Fruit fly (Drosophila melanogaster) whole organism, embryonic: ENCODE results near the gene CG31174.

Source experiments
- ATbp ChIP-seq: fragments of 200-800 bp; sonication (Bioruptor generic); optimal IDR thresholded peaks from 2 replicates; lab custom pipeline; 2017; ENCODE audit warnings: missing biosample characterization, mild to moderate bottlenecking, missing genetic modification characterization, missing genetic modification reagents
- Atf3 ChIP-seq: fragments of 200-800 bp; sonication (Bioruptor generic); optimal IDR thresholded peaks from 3 replicates; lab custom pipeline; 2016; ENCODE audit warnings: missing biosample characterization, missing genetic modification characterization
- CG10267 ChIP-seq: fragments of 200-800 bp; sonication (Bioruptor generic); optimal IDR thresholded peaks from 2 replicates; lab custom pipeline; 2018; ENCODE audit warnings: missing biosample characterization, mild to moderate bottlenecking, missing genetic modification characterization, moderate library complexity
- CG10274 ChIP-seq: fragments of 200-800 bp; sonication (Bioruptor generic); optimal IDR thresholded peaks from 3 replicates; lab custom pipeline; 2017; ENCODE audit warnings: missing biosample characterization, mild to moderate bottlenecking, missing genetic modification characterization
- CG12299 ChIP-seq: fragments of 200-800 bp; sonication (Bioruptor generic); optimal IDR thresholded peaks from 2 replicates; lab custom pipeline; 2018; ENCODE audit warnings: missing biosample characterization, mild to moderate bottlenecking, missing genetic modification characterization
- CG14860 ChIP-seq: fragments of 200-800 bp; sonication (Bioruptor generic); IDR thresholded peaks from 3 replicates; pipeline ENCODE4 v1.3.6; 2022; ENCODE audit warnings: missing biosample characterization, missing genetic modification characterization; ENCODE audit not compliant: partially characterized antibody
- CG14965 ChIP-seq: fragments of 200-800 bp; sonication (Bioruptor generic); optimal IDR thresholded peaks from 2 replicates; lab custom pipeline; 2016; ENCODE audit warnings: missing biosample characterization, missing genetic modification characterization, borderline replicate concordance
- CG1529 ChIP-seq: fragments of 200-800 bp; sonication (Bioruptor generic); optimal IDR thresholded peaks from 3 replicates; lab custom pipeline; 2018; ENCODE audit warnings: missing biosample characterization, missing genetic modification characterization
- CG16813 ChIP-seq: fragments of 200-800 bp; sonication (Bioruptor generic); IDR thresholded peaks from 3 replicates; pipeline ENCODE4 v1.3.6; 2022; ENCODE audit warnings: missing biosample characterization, missing genetic modification characterization; ENCODE audit not compliant: partially characterized antibody
- CG1832 ChIP-seq: fragments of 200-800 bp; sonication (Bioruptor generic); optimal IDR thresholded peaks from 2 replicates; lab custom pipeline; 2017; ENCODE audit warnings: missing biosample characterization, mild to moderate bottlenecking, missing genetic modification characterization, inconsistent platforms
- CG2129 ChIP-seq: fragments of 200-800 bp; sonication (Bioruptor generic); IDR thresholded peaks from 2 replicates; pipeline ENCODE4 v1.3.6; 2022; ENCODE audit warnings: missing biosample characterization, missing genetic modification characterization; ENCODE audit not compliant: partially characterized antibody
- CG31365 ChIP-seq: fragments of 200-800 bp; sonication (Bioruptor generic); optimal IDR thresholded peaks from 2 replicates; lab custom pipeline; 2018; ENCODE audit warnings: missing biosample characterization, mild to moderate bottlenecking, missing genetic modification characterization
- CG32772 ChIP-seq: fragments of 200-800 bp; sonication (Bioruptor generic); IDR thresholded peaks from 2 replicates; pipeline ENCODE4 v1.3.6; 2022; ENCODE audit warnings: missing biosample characterization, missing genetic modification characterization
- CG34224 ChIP-seq: fragments of 200-800 bp; sonication (Bioruptor generic); IDR thresholded peaks from 3 replicates; pipeline ENCODE4 v1.3.6; 2022; ENCODE audit warnings: missing biosample characterization, missing genetic modification characterization; ENCODE audit not compliant: partially characterized antibody
- CG3726 ChIP-seq: fragments of 200-800 bp; sonication (Bioruptor generic); IDR thresholded peaks from 3 replicates; pipeline ENCODE4, ENCODE4 v1.3.6; 2022; ENCODE audit warnings: missing biosample characterization, missing genetic modification characterization
- CG42726 ChIP-seq: fragments of 200-800 bp; sonication (Bioruptor generic); IDR thresholded peaks from 2 replicates; pipeline ENCODE4 v1.3.6; 2022; ENCODE audit warnings: missing biosample characterization, missing genetic modification characterization; ENCODE audit not compliant: partially characterized antibody
- CG4854 ChIP-seq: fragments of 200-800 bp; sonication (Bioruptor generic); optimal IDR thresholded peaks from 2 replicates; lab custom pipeline; 2016; ENCODE audit warnings: missing biosample characterization, missing genetic modification characterization, inconsistent platforms
- CG6272 ChIP-seq: fragments of 200-800 bp; sonication (Bioruptor generic); IDR thresholded peaks from 2 replicates; pipeline ENCODE4 v1.3.6; 2022; ENCODE audit warnings: missing biosample characterization, missing genetic modification characterization
- CG8359 ChIP-seq: fragments of 200-800 bp; sonication (Bioruptor generic); optimal IDR thresholded peaks from 2 replicates; lab custom pipeline; 2017; ENCODE audit warnings: missing biosample characterization, mild to moderate bottlenecking, missing genetic modification characterization, borderline replicate concordance
- CrebB ChIP-seq: fragments of 200-800 bp; sonication (Bioruptor generic); optimal IDR thresholded peaks from 3 replicates; lab custom pipeline; 2018; ENCODE audit warnings: missing biosample characterization, mild to moderate bottlenecking, missing genetic modification characterization
- D19A ChIP-seq: fragments of 200-800 bp; optimal IDR thresholded peaks from 3 replicates; lab custom pipeline; 2019; ENCODE audit warnings: missing biosample characterization, mild to moderate bottlenecking, missing genetic modification characterization, moderate library complexity
- Doc3 ChIP-seq: fragments of 200-800 bp; sonication (Bioruptor generic); IDR thresholded peaks from 3 replicates; pipeline ENCODE4 v1.3.6; 2022; ENCODE audit warnings: missing biosample characterization, missing genetic modification characterization; ENCODE audit not compliant: partially characterized antibody
- Dp ChIP-seq: fragments of 200-800 bp; sonication (Bioruptor generic); optimal IDR thresholded peaks from 2 replicates; lab custom pipeline; 2018; ENCODE audit warnings: missing biosample characterization, mild to moderate bottlenecking, missing genetic modification characterization, moderate library complexity
- Fer1 ChIP-seq: fragments of 200-800 bp; sonication (Bioruptor generic); optimal IDR thresholded peaks from 2 replicates; lab custom pipeline; 2017; ENCODE audit warnings: missing biosample characterization, mild to moderate bottlenecking, missing genetic modification characterization
- H2.0 ChIP-seq: fragments of 200-800 bp; sonication (Bioruptor generic); IDR thresholded peaks from 2 replicates; pipeline ENCODE4 v1.3.6; 2022; ENCODE audit warnings: missing biosample characterization, missing genetic modification characterization
- Hr51 ChIP-seq, 2 experiments: fragments of 200-800 bp; sonication (Bioruptor generic); optimal IDR thresholded peaks; 2 replicates in 1 of 2; 3 replicates in 1 of 2; lab custom pipeline; 2016 to 2018; ENCODE audit warnings: missing biosample characterization in 2 of 2, missing genetic modification characterization in 2 of 2, mild to moderate bottlenecking in 1 of 2, moderate library complexity in 1 of 2
- Jarid2 ChIP-seq: fragments of 200-800 bp; sonication (Bioruptor generic); optimal IDR thresholded peaks from 3 replicates; lab custom pipeline; 2017; ENCODE audit warnings: mild to moderate bottlenecking, missing biosample characterization, missing genetic modification reagents, missing genetic modification characterization
- Nf-YC ChIP-seq: fragments of 200-800 bp; optimal IDR thresholded peaks from 3 replicates; lab custom pipeline; 2019; ENCODE audit warnings: missing biosample characterization, mild to moderate bottlenecking, missing genetic modification characterization, moderate library complexity
- Sox100B ChIP-seq: fragments of 200-800 bp; sonication (Bioruptor generic); optimal IDR thresholded peaks from 3 replicates; lab custom pipeline; 2018; ENCODE audit warnings: missing biosample characterization, mild to moderate bottlenecking, missing genetic modification characterization
- Sry-δ ChIP-seq: fragments of 200-800 bp; sonication (Bioruptor generic); optimal IDR thresholded peaks from 2 replicates; lab custom pipeline; 2016; ENCODE audit warnings: missing biosample characterization, missing genetic modification characterization
- bbx ChIP-seq: fragments of 200-800 bp; sonication (Bioruptor generic); IDR thresholded peaks from 2 replicates; pipeline ENCODE4 v1.3.6; 2022; ENCODE audit warnings: missing biosample characterization, missing genetic modification characterization; ENCODE audit not compliant: partially characterized antibody
- da ChIP-seq: fragments of 200-800 bp; sonication (Bioruptor generic); optimal IDR thresholded peaks from 2 replicates; lab custom pipeline; 2016; ENCODE audit warnings: missing biosample characterization, missing genetic modification characterization
- dati ChIP-seq: fragments of 200-800 bp; sonication (Bioruptor generic); IDR thresholded peaks from 2 replicates; pipeline ENCODE4 v1.3.6; 2022; ENCODE audit warnings: missing biosample characterization, missing genetic modification characterization
- dysf ChIP-seq: fragments of 200-800 bp; sonication (Bioruptor generic); IDR thresholded peaks from 3 replicates; pipeline ENCODE4 v1.3.6; 2022; ENCODE audit warnings: missing biosample characterization, missing genetic modification characterization
- ewg ChIP-seq: fragments of 200-800 bp; sonication (Bioruptor generic); optimal IDR thresholded peaks from 3 replicates; lab custom pipeline; 2017; ENCODE audit warnings: mild to moderate bottlenecking, missing biosample characterization, missing genetic modification reagents, missing genetic modification characterization
- eyg ChIP-seq: fragments of 200-800 bp; sonication (Bioruptor generic); optimal IDR thresholded peaks from 3 replicates; lab custom pipeline; 2016; ENCODE audit warnings: missing biosample characterization, missing genetic modification characterization
- fd3F ChIP-seq: fragments of 200-800 bp; sonication (Bioruptor generic); optimal IDR thresholded peaks from 2 replicates; lab custom pipeline; 2018; ENCODE audit warnings: missing biosample characterization, mild to moderate bottlenecking, missing genetic modification characterization, moderate library complexity
- gro ChIP-seq: fragments of 200-800 bp; sonication (Bioruptor generic); optimal IDR thresholded peaks from 2 replicates; lab custom pipeline; 2016; ENCODE audit warnings: missing biosample characterization, missing genetic modification characterization
- ind ChIP-seq: fragments of 200-800 bp; sonication (Bioruptor generic); optimal IDR thresholded peaks from 3 replicates; lab custom pipeline; 2016; ENCODE audit warnings: missing biosample characterization, missing genetic modification characterization
- klu ChIP-seq: fragments of 200-800 bp; sonication (Bioruptor generic); IDR thresholded peaks from 2 replicates; pipeline ENCODE4 v1.3.6; 2022; ENCODE audit warnings: missing biosample characterization, missing genetic modification characterization
- nerfin-1 ChIP-seq: fragments of 200-800 bp; sonication (Bioruptor generic); optimal IDR thresholded peaks from 3 replicates; lab custom pipeline; 2019; ENCODE audit warnings: missing biosample characterization, mild to moderate bottlenecking, missing genetic modification characterization, moderate library complexity
- pita ChIP-seq: fragments of 200-800 bp; sonication (Bioruptor generic); optimal IDR thresholded peaks from 2 replicates; lab custom pipeline; 2017; ENCODE audit warnings: missing biosample characterization, mild to moderate bottlenecking, missing genetic modification characterization
- psq ChIP-seq: fragments of 200-800 bp; sonication (Bioruptor generic); optimal IDR thresholded peaks from 2 replicates; lab custom pipeline; 2017; ENCODE audit warnings: missing biosample characterization, missing genetic modification characterization
- sens-2 ChIP-seq: fragments of 200-800 bp; sonication (Bioruptor generic); IDR thresholded peaks from 2 replicates; pipeline ENCODE4 v1.3.6; 2022; ENCODE audit warnings: missing biosample characterization, missing genetic modification characterization
- sr ChIP-seq: fragments of 200-800 bp; sonication (Bioruptor generic); IDR thresholded peaks from 3 replicates; pipeline ENCODE4 v1.3.6; 2022; ENCODE audit warnings: missing biosample characterization, missing genetic modification characterization
- sug ChIP-seq: fragments of 200-800 bp; optimal IDR thresholded peaks from 2 replicates; lab custom pipeline; 2019; ENCODE audit warnings: missing biosample characterization, mild to moderate bottlenecking, missing genetic modification characterization, moderate library complexity
- twi ChIP-seq: fragments of 200-800 bp; optimal IDR thresholded peaks from 2 replicates; lab custom pipeline; 2019; ENCODE audit warnings: missing biosample characterization, mild to moderate bottlenecking, missing genetic modification characterization, moderate library complexity
- unpg ChIP-seq: fragments of 200-800 bp; sonication (Bioruptor generic); optimal IDR thresholded peaks from 3 replicates; lab custom pipeline; 2018; ENCODE audit warnings: missing biosample characterization, mild to moderate bottlenecking, missing genetic modification characterization, moderate library complexity

CG31174 gene

dm6 chr3R:21834234-21835070 lies 34.9 kb downstream of the CG31174 start (continued):
- no peak for TF ChIP-seq CG42726
- peak; percentile 32 for TF ChIP-seq D19A
- no peak for TF ChIP-seq fd3F (GFP tag; lab: Kevin White, UChicago)
- no peak for TF ChIP-seq psq (GFP tag; lab: Kevin White, UChicago)
- TF ChIP-seq Doc3 (GFP tag; lab: Robert Waterston, UW): no peak
- TF ChIP-seq Sry-δ (GFP tag; lab: Kevin White, UChicago): no peak
- TF ChIP-seq klu (GFP tag; lab: Robert Waterston, UW): no peak
- TF ChIP-seq unpg (GFP tag; lab: Kevin White, UChicago): peak; percentile 70
- TF ChIP-seq Dp (GFP tag; lab: Kevin White, UChicago): no peak
- TF ChIP-seq CG34224: no peak
- TF ChIP-seq CG3726 (GFP tag; lab: Robert Waterston, UW): no peak
- TF ChIP-seq CG4854 (GFP tag; lab: Kevin White, UChicago): no peak
- no peak for TF ChIP-seq CG6272 (GFP tag; lab: Robert Waterston, UW)
- TF ChIP-seq sr (GFP tag; lab: Robert Waterston, UW): no peak
- TF ChIP-seq Nf-YC (tag; lab: Kevin White, UChicago): no peak
- no peak for TF ChIP-seq CG1832 (GFP tag; lab: Kevin White, UChicago)
- peak; percentile 47 for TF ChIP-seq CG32772 (GFP tag; lab: Robert Waterston, UW)
- no peak for TF ChIP-seq H2.0 (GFP tag; lab: Robert Waterston, UW)
- TF ChIP-seq Jarid2 (GFP tag; lab: Kevin White, UChicago): no peak
- no peak for TF ChIP-seq CrebB (tag; lab: Kevin White, UChicago)
- peak; percentile 44 for TF ChIP-seq ATbp (GFP tag; lab: Kevin White, UChicago)
- no peak for TF ChIP-seq CG31365 (tag; lab: Kevin White, UChicago)
- TF ChIP-seq CG2129: no peak
- TF ChIP-seq bbx (GFP tag; lab: Robert Waterston, UW): no peak
- TF ChIP-seq ind (GFP tag; lab: Kevin White, UChicago): no peak
- TF ChIP-seq Sox100B (GFP tag; lab: Kevin White, UChicago): peak; percentile 25
- no peak for TF ChIP-seq CG8359 (GFP tag; lab: Kevin White, UChicago)
- peak; percentile 13 for TF ChIP-seq twi (tag; lab: Kevin White, UChicago)
- TF ChIP-seq CG14965: no peak
- TF ChIP-seq CG16813: no peak
- peak in 1 of 2 experiments; percentile 42 for TF ChIP-seq Hr51 (GFP tag; optimal IDR thresholded peaks at IDR 0.05; lab: Kevin White, UChicago)
- peak; percentile 18 for TF ChIP-seq CG10267 (tag; lab: Kevin White, UChicago)
- no peak for TF ChIP-seq Atf3
- no peak for TF ChIP-seq da (GFP tag; lab: Kevin White, UChicago)
- TF ChIP-seq dati (GFP tag; lab: Robert Waterston, UW): no peak
- TF ChIP-seq CG12299 (tag; lab: Kevin White, UChicago): no peak
- no peak for TF ChIP-seq pita (GFP tag; lab: Kevin White, UChicago)
- TF ChIP-seq ewg (GFP tag; lab: Kevin White, UChicago): no peak
- peak; percentile 38 for TF ChIP-seq nerfin-1 (tag; lab: Kevin White, UChicago)
- no peak for TF ChIP-seq gro (GFP tag; lab: Kevin White, UChicago)
- TF ChIP-seq CG1529: peak; percentile 3
- 0 out of 3 replicates have a peak, but pooled peaks have one; percentile 40 for TF ChIP-seq dysf (GFP tag; lab: Robert Waterston, UW)
- TF ChIP-seq Fer1 (GFP tag; lab: Kevin White, UChicago): no peak
- no peak for TF ChIP-seq CG14860 (GFP tag; lab: Robert Waterston, UW)
- TF ChIP-seq sens-2 (GFP tag; lab: Robert Waterston, UW): no peak
- TF ChIP-seq CG10274 (GFP tag; lab: Kevin White, UChicago): no peak
- TF ChIP-seq sug (tag; lab: Kevin White, UChicago): no peak
- TF ChIP-seq eyg (GFP tag; lab: Kevin White, UChicago): no peak
